Worm (Caenorhabditis elegans): ENCODE results near the gene mans-2.

- TF ChIP-seq attf-6 (GFP tag; IDR thresholded peaks at IDR 0.05), result no peak
- TF ChIP-seq ceh-100 (GFP tag; IDR thresholded peaks at IDR 0.05), result no peak
- no peak for TF ChIP-seq tlf-1 (GFP tag; optimal IDR thresholded peaks at IDR 0.05)
- TF ChIP-seq ets-4 (GFP tag; optimal IDR thresholded peaks at IDR 0.05), result no peak
- no peak for TF ChIP-seq D2030.7 (GFP tag; IDR thresholded peaks at IDR 0.05)
- TF ChIP-seq mel-28 (tag; optimal IDR thresholded peaks at IDR 0.05; ENCODE audit: borderline replicate concordance), result no peak
- no peak for TF ChIP-seq nfya-1 (tag; optimal IDR thresholded peaks at IDR 0.05; ENCODE audit: borderline replicate concordance, insufficient read depth)
- no peak for TF ChIP-seq ama-1 (optimal IDR thresholded peaks at IDR 0.05)
- TF ChIP-seq ama-1 (GFP tag; optimal IDR thresholded peaks at IDR 0.05), result no peak
- TF ChIP-seq snpc-4 (GFP tag; optimal IDR thresholded peaks at IDR 0.05), result no peak
- TF ChIP-seq snpc-4 (tag; optimal IDR thresholded peaks at IDR 0.05), result no peak
- TF ChIP-seq pha-4 (tag; optimal IDR thresholded peaks at IDR 0.05), result no peak
- TF ChIP-seq mes-4 (tag; optimal IDR thresholded peaks at IDR 0.05), result no peak
- TF ChIP-seq hlh-12 (tag; optimal IDR thresholded peaks at IDR 0.05), result no peak
- TF ChIP-seq hmg-20 (GFP tag; IDR thresholded peaks at IDR 0.05), result no peak
These were observed 31.7 kb downstream of the mans-2 start for ce11 chrV:11953621-11954020.
